Fruit fly (Drosophila melanogaster): Measurements from ENCODE around the gene CG31465.

Gene CG31465

DNA sequence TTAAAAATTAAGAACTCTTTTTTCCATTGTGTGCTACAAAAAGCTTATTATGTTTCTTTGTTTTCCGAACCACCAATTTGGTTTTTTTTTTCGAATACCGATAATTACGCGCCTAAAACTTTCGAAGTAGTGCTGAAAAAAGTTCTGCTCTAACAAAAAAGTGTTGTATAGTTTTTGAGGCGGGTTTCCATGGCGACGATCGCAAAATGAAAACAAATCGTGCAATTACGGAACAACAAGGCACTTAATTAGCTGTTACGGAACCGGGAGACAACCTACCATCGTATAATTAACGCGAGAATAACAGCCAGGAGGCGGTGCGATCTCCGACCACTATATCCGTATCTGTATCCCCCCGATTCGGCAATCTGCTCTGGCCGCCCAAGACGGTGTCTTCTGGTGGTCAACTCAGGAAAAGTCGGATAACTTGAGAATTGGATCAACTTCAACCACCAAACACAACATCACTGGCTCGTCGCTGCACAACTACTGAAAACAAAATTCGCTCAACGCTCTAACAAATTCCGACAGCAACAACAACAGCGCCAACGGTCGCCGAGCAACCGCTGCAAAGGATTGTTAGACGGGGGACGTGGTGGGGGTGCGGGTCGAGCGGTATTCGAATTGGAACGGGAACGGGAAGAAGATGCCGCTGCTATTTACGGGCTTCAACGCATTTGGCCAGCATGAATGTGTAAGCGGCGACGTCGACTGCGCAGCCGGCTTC is 6.4 kb downstream of the CG31465 start, which contains the start of the genes CG6678 and dnd:
TSS of gene CG6678 (plus strand) at position 169 of the 727 bp plus-strand sequence.
TSS of gene dnd (minus strand) at position 495 of the 727 bp plus-strand sequence.
- no peak for TF ChIP-seq psq (optimal IDR thresholded peaks at IDR 0.05)
- TF ChIP-seq Dll (optimal IDR thresholded peaks at IDR 0.05): no peak
- TF ChIP-seq EcR (GFP tag; optimal IDR thresholded peaks at IDR 0.05): no peak
- TF ChIP-seq pan (optimal IDR thresholded peaks at IDR 0.05): no peak
- no peak for TF ChIP-seq usp (GFP tag; optimal IDR thresholded peaks at IDR 0.05)
- no peak for TF ChIP-seq CG8478 (optimal IDR thresholded peaks at IDR 0.05)

DNA sequence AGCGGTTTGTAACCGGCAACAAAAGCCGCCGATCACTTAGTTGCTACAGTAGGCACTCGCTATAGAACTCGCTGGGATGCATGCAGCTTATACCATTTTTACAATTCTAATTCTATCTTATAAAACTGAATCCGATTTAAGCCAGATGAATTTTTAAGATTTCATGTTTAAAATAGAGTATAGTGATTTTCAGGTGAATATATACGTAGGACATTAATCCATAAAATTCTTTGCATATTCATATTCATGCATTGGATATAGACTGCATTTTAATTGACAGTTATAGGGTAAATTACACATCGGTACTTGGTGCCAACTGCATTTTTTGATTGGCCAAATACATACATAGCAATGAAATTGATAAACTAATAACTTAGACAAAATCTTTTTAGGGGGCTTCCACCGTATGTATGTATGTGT is 7.0 kb downstream of the CG31465 start:
- TF ChIP-seq EcR (GFP tag; optimal IDR thresholded peaks at IDR 0.05): no peak
- no peak for TF ChIP-seq usp (GFP tag; optimal IDR thresholded peaks at IDR 0.05)
- TF ChIP-seq Dll (optimal IDR thresholded peaks at IDR 0.05): no peak
- no peak for TF ChIP-seq psq (optimal IDR thresholded peaks at IDR 0.05)
- TF ChIP-seq pan (optimal IDR thresholded peaks at IDR 0.05): no peak
- no peak for TF ChIP-seq CG8478 (optimal IDR thresholded peaks at IDR 0.05)

DNA sequence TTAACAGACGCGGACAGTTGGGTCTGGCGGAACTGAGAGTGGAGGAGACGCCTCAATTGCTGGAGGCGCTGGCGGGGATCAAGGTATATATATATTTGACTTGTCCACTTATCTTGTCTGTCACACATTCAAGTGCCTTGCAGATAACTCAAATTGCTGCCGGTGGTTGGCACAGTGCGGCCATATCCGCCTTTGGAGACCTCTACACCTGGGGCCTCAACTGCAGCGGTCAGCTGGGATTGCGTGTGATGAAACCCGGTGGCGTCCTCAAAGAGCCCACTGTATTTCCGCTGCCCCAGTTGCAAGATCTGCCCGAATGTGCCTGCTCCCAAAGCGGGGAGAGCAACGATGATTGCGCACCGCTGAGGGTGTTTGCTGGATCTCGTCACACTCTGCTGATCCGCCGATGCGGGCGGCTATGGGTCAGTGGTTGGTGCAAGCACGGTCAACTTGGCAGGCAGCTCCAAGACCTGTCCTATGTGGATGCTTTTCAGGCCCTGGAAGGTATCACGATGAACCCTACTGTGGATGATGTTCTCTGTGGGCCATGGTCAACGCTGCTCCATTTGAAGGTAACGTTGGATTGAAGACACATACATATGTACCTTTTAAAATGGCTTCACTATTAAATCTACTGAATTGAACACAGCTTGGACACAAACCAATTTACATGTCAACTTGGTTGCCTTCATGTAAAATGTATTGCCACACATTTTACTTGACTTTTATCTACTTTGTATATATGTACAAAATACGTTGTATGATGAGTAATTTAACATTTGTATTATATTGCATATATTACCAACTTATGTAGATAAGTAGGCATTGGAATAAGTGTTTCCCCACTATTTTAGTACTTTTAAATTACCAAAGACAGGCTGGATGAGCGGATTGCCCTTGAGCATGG is 8.3 kb downstream of the CG31465 start, which contains the start of gene CG43844:
TSS of gene CG43844 (plus strand) at position 844 of the 907 bp plus-strand sequence.
- TF ChIP-seq Dll (optimal IDR thresholded peaks at IDR 0.05): no peak

DNA sequence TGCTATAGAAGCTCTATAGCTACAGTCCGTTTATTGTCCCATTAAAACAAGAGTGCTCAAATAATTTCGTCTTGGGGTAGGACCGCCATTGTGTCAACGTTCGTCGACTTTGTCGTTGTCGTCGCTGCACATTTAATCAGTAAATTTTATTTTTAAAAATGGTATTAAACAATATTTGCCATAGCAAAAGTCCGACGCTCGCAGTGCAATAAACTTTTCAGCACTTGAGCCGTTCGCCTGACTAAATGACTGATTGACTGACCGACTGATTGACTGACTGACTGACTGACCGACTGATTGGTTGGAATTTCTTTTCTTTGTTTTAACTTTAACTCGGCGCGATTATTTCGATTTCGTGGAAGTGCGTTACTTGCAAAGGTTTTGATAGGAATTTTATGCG is 9.3 kb downstream of the CG31465 start:
- peak; percentile 37 to 39 for TF ChIP-seq EcR (GFP tag; optimal IDR thresholded peaks at IDR 0.05)
- no peak for TF ChIP-seq pan (optimal IDR thresholded peaks at IDR 0.05)

DNA sequence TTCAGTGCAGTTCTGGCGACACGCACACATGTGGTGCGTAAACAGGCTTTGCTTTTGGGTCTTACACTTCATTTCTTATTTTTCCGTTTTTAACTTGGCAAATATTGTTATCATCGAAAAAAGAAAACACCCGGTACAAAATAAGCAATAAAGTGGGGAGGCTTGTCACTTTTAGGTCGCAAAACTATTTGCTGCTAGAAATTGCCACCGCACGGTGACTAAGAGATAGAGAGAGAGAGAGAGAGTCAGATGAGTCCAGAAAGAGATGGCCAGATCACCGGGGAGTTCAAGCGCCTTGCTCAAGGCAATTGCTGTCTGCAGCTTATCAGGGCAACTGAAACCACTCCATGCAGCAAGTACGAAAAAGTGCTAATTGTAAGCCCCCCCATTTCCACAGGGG is 10.1 kb downstream of the CG31465 start:
- TF ChIP-seq Dll (optimal IDR thresholded peaks at IDR 0.05): no peak
- TF ChIP-seq CG8478 (optimal IDR thresholded peaks at IDR 0.05): no peak
- TF ChIP-seq EcR (GFP tag; optimal IDR thresholded peaks at IDR 0.05): peak in 1 of 2 experiments; percentile 51
- no peak for TF ChIP-seq pan (optimal IDR thresholded peaks at IDR 0.05)

DNA sequence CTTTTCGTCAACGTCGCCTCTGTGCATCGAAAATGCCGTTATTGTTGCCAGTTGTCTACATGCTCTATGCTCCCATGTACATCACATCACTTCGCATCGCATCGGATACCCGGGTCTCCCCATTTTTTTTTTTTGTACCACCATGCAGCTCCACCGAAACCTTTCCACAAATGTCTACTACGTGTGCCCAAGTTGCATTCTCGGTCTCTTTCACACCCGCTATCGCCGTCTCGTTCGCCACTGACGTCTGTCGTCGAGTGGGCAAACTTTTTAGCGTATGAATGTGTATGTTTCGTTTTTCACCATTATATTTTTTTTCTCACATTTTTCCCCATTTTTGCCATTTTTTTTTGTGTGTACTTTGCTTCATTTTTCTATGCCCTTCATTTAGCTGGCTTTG is 11.8 kb downstream of the CG31465 start:
- TF ChIP-seq CG8478 (optimal IDR thresholded peaks at IDR 0.05): no peak
- no peak for TF ChIP-seq EcR (GFP tag; optimal IDR thresholded peaks at IDR 0.05)
- TF ChIP-seq pan (optimal IDR thresholded peaks at IDR 0.05): no peak
- no peak for TF ChIP-seq psq (optimal IDR thresholded peaks at IDR 0.05)
- no peak for TF ChIP-seq Dll (optimal IDR thresholded peaks at IDR 0.05)
- no peak for TF ChIP-seq usp (GFP tag; optimal IDR thresholded peaks at IDR 0.05)

DNA sequence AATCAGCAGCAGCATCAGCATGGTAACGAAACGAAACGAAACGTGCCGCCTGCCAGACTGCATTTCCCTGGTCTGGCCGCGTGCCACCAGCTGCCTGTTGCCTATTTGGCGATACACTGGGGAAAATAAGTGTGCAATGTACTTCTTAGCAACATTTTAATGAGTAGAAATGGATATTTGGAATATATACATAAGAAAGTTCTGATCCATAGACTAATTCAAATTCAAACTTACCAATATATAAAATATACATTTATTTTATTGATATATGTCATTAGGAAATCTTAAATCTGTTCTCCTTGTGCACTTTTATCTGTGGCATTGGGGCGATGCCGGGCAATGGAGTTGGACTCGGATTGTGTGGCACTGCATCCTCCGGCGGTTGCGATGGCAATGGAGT is 13.3 kb downstream of the CG31465 start:
- TF ChIP-seq psq (optimal IDR thresholded peaks at IDR 0.05): no peak
- no peak for TF ChIP-seq usp (GFP tag; optimal IDR thresholded peaks at IDR 0.05)
- no peak for TF ChIP-seq CG8478 (optimal IDR thresholded peaks at IDR 0.05)
- no peak for TF ChIP-seq pan (optimal IDR thresholded peaks at IDR 0.05)
- TF ChIP-seq EcR (GFP tag; optimal IDR thresholded peaks at IDR 0.05): no peak
- no peak for TF ChIP-seq Dll (optimal IDR thresholded peaks at IDR 0.05)

DNA sequence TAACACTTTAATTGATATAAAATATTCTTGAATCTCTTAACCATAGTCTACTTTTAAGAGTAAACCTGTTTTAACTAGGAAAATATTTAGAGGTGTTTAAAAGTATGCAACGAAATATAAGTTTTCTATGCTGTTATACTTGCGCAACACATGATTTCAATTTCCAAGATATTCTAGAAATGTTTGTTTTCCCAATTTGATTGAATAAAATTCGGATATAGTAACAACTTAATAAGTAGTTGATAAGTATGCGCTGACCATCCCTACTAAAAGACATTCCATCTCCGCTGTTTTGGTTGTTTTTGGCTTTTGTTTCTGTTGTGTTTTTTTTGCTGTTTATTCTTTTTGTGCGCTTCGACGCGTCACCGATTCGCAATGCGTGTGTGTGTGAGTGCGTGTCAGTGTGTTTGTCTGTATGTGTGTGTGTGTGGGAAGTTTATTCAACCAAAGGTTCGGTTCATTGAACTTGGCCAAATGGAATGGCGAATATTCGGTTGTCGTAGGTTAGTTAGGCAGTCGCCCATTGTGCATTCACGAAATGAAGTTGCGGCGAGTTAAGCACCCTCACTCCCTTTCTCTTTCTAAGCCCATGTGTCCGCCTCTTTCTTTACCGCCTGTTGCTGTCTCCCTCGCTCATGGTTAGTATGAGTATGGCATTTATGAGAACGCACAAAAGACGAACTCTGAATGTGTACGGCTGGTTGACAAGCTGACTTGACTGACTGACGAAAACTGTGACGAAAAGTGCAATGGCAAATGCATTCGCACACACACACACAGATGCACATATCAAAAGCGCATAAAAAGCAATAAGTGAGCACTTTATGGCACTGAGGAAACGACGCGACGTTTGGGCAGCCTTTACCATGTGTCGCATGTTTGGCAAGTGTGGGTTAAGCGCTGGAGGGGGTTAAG is 15.6 kb downstream of the CG31465 start:
- TF ChIP-seq Dll (optimal IDR thresholded peaks at IDR 0.05) (no peak), EcR (GFP tag; optimal IDR thresholded peaks at IDR 0.05) (peak; percentile 77 to 82), CG8478 (optimal IDR thresholded peaks at IDR 0.05) (no peak)

DNA sequence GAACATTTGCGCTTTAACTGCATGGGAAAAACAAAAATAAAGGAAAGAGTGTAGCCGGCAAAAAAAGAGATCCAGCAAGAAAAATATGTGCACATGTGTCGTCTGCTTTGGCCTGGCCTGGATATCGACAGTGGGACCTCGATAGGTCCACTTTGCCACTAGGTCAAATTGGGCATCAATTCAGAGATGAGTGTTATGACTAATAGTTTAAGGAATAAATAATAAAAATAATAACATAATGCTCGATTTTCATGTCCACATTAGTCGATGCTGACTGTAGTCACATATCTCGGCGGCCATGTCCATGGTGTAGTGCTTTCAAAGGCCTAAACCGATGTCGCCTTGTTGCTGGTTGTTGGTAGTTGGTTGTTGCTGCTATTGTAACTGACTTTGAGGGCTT is 17.0 kb downstream of the CG31465 start:
- no peak for TF ChIP-seq CG8478 (optimal IDR thresholded peaks at IDR 0.05)
- TF ChIP-seq EcR (GFP tag; optimal IDR thresholded peaks at IDR 0.05): no peak
- no peak for TF ChIP-seq pan (optimal IDR thresholded peaks at IDR 0.05)
- TF ChIP-seq usp (GFP tag; optimal IDR thresholded peaks at IDR 0.05): no peak
- TF ChIP-seq psq (optimal IDR thresholded peaks at IDR 0.05): no peak
- TF ChIP-seq Dll (optimal IDR thresholded peaks at IDR 0.05): no peak

DNA sequence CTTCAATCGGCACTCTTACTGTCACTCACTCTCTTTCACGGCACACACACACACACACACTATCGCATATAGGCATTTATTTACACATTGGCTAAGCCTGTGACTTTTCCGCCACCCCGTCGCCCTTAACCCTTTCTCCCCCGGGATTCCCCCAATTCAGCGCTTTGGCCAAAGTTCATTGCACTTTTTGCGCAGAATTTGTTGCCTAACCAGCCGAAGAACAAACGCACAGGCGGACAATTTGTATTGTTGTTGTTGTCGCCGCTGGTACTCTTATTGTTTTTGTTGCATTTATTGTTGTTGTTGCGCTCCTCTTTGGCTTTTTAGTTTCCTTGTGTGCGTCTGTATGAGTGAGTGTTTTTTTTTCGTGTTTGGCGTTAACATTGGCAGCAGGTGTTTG is 18.1 kb downstream of the CG31465 start:
- TF ChIP-seq EcR (GFP tag; optimal IDR thresholded peaks at IDR 0.05) (peak; percentile 59 to 85), pan (optimal IDR thresholded peaks at IDR 0.05) (no peak)

DNA sequence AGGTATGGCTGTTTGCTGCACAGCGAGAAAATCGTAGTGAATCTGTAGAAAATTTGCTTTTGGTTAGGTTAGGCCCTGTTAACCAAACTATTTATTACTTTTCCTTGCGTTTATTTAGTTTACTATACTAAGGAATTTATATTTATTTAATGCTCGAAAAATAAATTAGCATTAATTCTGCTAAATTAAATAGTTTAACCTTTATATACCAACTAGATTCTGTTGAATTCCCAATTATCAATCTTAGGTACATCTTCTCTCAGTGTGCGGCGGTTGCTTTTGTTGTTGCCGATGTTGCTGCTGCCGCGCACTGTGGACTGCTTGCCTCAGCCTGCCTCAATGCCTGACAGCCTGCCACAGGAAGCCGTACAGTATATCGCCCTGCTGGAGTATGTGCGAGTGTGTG is 18.6 kb downstream of the CG31465 start:
- TF ChIP-seq Dll (optimal IDR thresholded peaks at IDR 0.05): no peak
- TF ChIP-seq pan (optimal IDR thresholded peaks at IDR 0.05): no peak
- no peak for TF ChIP-seq EcR (GFP tag; optimal IDR thresholded peaks at IDR 0.05)
- TF ChIP-seq CG8478 (optimal IDR thresholded peaks at IDR 0.05): no peak
- no peak for TF ChIP-seq psq (optimal IDR thresholded peaks at IDR 0.05)
- no peak for TF ChIP-seq usp (GFP tag; optimal IDR thresholded peaks at IDR 0.05)

DNA sequence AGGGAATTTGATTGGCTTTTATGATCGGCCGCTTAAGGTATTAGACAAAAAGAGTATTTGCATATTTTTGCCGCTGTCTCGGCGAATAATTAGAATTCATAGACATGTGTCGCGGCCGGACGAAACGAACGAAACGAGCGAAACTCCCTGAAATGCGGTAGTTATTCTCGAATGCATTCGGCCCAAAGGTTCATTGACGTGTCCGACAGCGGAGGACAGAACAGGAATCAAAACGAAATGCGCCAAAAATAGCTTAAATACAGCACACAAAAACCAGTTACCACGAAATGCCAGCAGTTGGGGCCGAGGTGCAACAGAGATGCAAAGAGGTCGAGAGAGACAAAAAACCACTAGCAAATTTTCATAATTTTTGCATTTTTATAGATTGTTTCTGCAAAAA is 23.7 kb downstream of the CG31465 start:
- peak; percentile 34 to 77 for TF ChIP-seq EcR (GFP tag; optimal IDR thresholded peaks at IDR 0.05)
- TF ChIP-seq CG8478 (optimal IDR thresholded peaks at IDR 0.05): no peak
